Worm (Caenorhabditis elegans): ENCODE measurements around the gene lec-2.

The lec-2 gene

DNA sequence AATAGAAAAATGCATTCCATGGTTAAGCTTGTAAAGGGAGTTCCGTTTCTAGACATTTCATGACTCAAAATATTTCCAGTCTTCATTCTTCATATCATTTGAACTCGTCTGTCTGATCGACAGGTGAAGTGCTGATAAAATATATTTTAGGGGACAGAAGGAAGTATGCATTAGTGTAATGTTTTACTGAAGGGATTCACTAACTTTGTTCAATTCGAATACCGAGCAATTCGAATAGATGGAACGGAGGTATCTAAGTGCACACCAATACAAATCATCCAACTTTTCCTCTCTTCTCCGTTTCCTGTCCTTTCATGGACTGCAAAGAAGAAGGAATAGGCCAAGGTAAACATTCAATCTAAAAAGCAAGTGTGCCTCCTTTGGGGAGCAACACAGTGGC lies 52.2 kb downstream of the lec-2 start:
- TF ChIP-seq dox-1 (GFP tag; IDR thresholded peaks at IDR 0.05) (0 out of 2 replicates have a peak, but pooled peaks have one; percentile 2), nhr-80 (tag; optimal IDR thresholded peaks at IDR 0.05) (peak; percentile 65), lag-1 (GFP tag; IDR thresholded peaks at IDR 0.05) (no peak)

DNA sequence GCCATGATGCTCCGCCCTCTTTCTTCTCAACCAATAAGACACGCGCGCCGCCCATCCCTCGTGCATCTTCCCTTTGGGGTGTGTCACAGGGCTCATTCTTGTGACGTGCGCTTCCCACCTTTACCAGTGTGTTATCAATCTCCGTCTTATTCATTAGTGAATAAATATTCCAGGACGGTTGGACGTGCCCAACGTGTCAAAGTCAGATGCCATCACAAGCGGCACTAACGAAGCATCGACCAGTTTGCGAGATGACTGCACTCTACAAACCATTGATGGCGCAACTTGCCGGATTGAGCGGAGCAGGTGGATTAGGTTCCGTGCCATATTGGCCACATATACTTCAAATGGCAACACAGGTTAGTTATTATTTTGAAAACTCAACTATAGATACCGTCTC lies 55.9 kb downstream of the lec-2 start:
- TF ChIP-seq ets-4 (GFP tag; optimal IDR thresholded peaks at IDR 0.05) (no peak), zfh-2 (GFP tag; conservative IDR thresholded peaks at IDR 0.05) (0 out of 2 replicates have a peak, but pooled peaks have one; percentile 20)

All from whole organism, young adult.